Worm (Caenorhabditis elegans) whole organism, L2 larva: ENCODE data around the gene hpr-9.

Experiments
- C34F6.9 ChIP-seq: fragments of 150-350 bp; optimal IDR thresholded peaks from 2 replicates; lab custom pipeline; 2014; ENCODE audit warnings: missing biosample characterization, missing genetic modification characterization
- F13H6.1 ChIP-seq: sonication (generic microtip); optimal IDR thresholded peaks from 2 replicates; lab custom pipeline; 2016; ENCODE audit warnings: missing genetic modification characterization, missing compliant biosample characterization
- R02D3.7 ChIP-seq: fragments of 150-350 bp; optimal IDR thresholded peaks from 2 replicates; lab custom pipeline; 2014; ENCODE audit warnings: missing biosample characterization, missing genetic modification characterization
- Y55F3AM.14 ChIP-seq: fragments of 200-800 bp; sonication (Bioruptor generic); optimal IDR thresholded peaks from 2 replicates; lab custom pipeline; 2018; ENCODE audit warnings: mild to moderate bottlenecking, missing genetic modification characterization, missing compliant biosample characterization
- alr-1 ChIP-seq: fragments of 150-350 bp; optimal IDR thresholded peaks from 2 replicates; lab custom pipeline; 2014; ENCODE audit warnings: missing biosample characterization, missing genetic modification characterization
- aly-2 ChIP-seq: fragments of 150-350 bp; optimal IDR thresholded peaks from 2 replicates; lab custom pipeline; 2014; ENCODE audit warnings: missing biosample characterization, missing genetic modification characterization
- ama-1 ChIP-seq: fragments of 150-350 bp; optimal IDR thresholded peaks from 2 replicates; lab custom pipeline; 2018; ENCODE audit warnings: inconsistent platforms
- blmp-1 ChIP-seq: sonication (generic microtip); optimal IDR thresholded peaks from 2 replicates; lab custom pipeline; 2017; ENCODE audit warnings: missing genetic modification characterization, mild to moderate bottlenecking, missing compliant biosample characterization, antibody characterized with exemption, moderate library complexity; ENCODE audit not compliant: insufficient read depth
- ceh-16 ChIP-seq: fragments of 150-350 bp; optimal IDR thresholded peaks from 2 replicates; lab custom pipeline; 2014; ENCODE audit warnings: missing biosample characterization, missing genetic modification characterization
- ceh-82 ChIP-seq: fragments of 150-350 bp; optimal IDR thresholded peaks from 2 replicates; lab custom pipeline; 2014; ENCODE audit warnings: missing biosample characterization, missing genetic modification characterization
- crh-2 ChIP-seq: sonication (generic microtip); optimal IDR thresholded peaks from 2 replicates; lab custom pipeline; 2017; ENCODE audit warnings: missing biosample characterization, missing genetic modification characterization
- dmd-4 ChIP-seq: sonication (generic microtip); optimal IDR thresholded peaks from 2 replicates; lab custom pipeline; 2017; ENCODE audit warnings: missing biosample characterization, missing genetic modification characterization
- egl-27 ChIP-seq: sonication (generic microtip); optimal IDR thresholded peaks from 3 replicates; lab custom pipeline; 2017; ENCODE audit warnings: missing biosample characterization, missing genetic modification reagents, missing genetic modification characterization
- elt-3 ChIP-seq: sonication (generic microtip); optimal IDR thresholded peaks from 2 replicates; lab custom pipeline; 2017; ENCODE audit warnings: missing biosample characterization, missing genetic modification characterization
- fos-1 ChIP-seq: fragments of 150-350 bp; optimal IDR thresholded peaks from 2 replicates; lab custom pipeline; 2014; ENCODE audit warnings: missing biosample characterization, missing genetic modification characterization
- gmeb-1 ChIP-seq: fragments of 150-350 bp; optimal IDR thresholded peaks from 2 replicates; lab custom pipeline; 2014; ENCODE audit warnings: missing biosample characterization, missing genetic modification characterization
- lin-11 ChIP-seq: fragments of 150-350 bp; sonication (generic microtip); optimal IDR thresholded peaks from 2 replicates; lab custom pipeline; 2014; ENCODE audit warnings: missing biosample characterization, missing genetic modification characterization, inconsistent platforms, mixed read lengths
- lin-13 ChIP-seq: fragments of 150-350 bp; optimal IDR thresholded peaks from 2 replicates; lab custom pipeline; 2014; ENCODE audit warnings: missing biosample characterization, missing genetic modification reagents, missing genetic modification characterization
- lin-39 ChIP-seq: fragments of 150-350 bp; optimal IDR thresholded peaks from 2 replicates; lab custom pipeline; 2014; ENCODE audit warnings: missing biosample characterization, missing genetic modification reagents, missing genetic modification characterization
- lsy-2 ChIP-seq, 2 experiments: fragments of 150-350 bp in 1 of 2; sonication (generic microtip) in 1 of 2; optimal IDR thresholded peaks; 2 replicates each; lab custom pipeline; 2014 to 2017; ENCODE audit warnings: missing biosample characterization in 2 of 2, missing genetic modification characterization in 2 of 2
- mab-5 ChIP-seq: fragments of 150-350 bp; optimal IDR thresholded peaks from 2 replicates; lab custom pipeline; 2014; ENCODE audit warnings: missing biosample characterization, missing genetic modification characterization
- mbf-1 ChIP-seq: sonication (generic microtip); optimal IDR thresholded peaks from 2 replicates; lab custom pipeline; 2017; ENCODE audit warnings: missing biosample characterization, missing genetic modification characterization
- mdl-1 ChIP-seq, 2 experiments: fragments of 150-350 bp in 1 of 2; sonication (generic microtip) in 1 of 2; optimal IDR thresholded peaks; 2 replicates each; lab custom pipeline; 2017; ENCODE audit warnings: missing biosample characterization in 2 of 2, missing genetic modification characterization in 2 of 2
- nhr-10 ChIP-seq: sonication (generic microtip); optimal IDR thresholded peaks from 2 replicates; lab custom pipeline; 2017; ENCODE audit warnings: missing biosample characterization, missing genetic modification characterization
- nhr-11 ChIP-seq: fragments of 150-350 bp; optimal IDR thresholded peaks from 2 replicates; lab custom pipeline; 2014; ENCODE audit warnings: missing biosample characterization, missing genetic modification characterization
- nhr-129 ChIP-seq: fragments of 150-350 bp; optimal IDR thresholded peaks from 2 replicates; lab custom pipeline; 2014; ENCODE audit warnings: missing biosample characterization, missing genetic modification characterization
- nhr-21 ChIP-seq: fragments of 150-350 bp; optimal IDR thresholded peaks from 2 replicates; lab custom pipeline; 2014; ENCODE audit warnings: missing biosample characterization, missing genetic modification characterization
- nhr-23 ChIP-seq: fragments of 150-350 bp; optimal IDR thresholded peaks from 2 replicates; lab custom pipeline; 2014; ENCODE audit warnings: missing biosample characterization, missing genetic modification reagents, missing genetic modification characterization
- nhr-237 ChIP-seq: fragments of 150-350 bp; optimal IDR thresholded peaks from 2 replicates; lab custom pipeline; 2014; ENCODE audit warnings: missing biosample characterization, missing genetic modification characterization
- nhr-25 ChIP-seq: fragments of 150-350 bp; sonication (generic microtip); optimal IDR thresholded peaks from 3 replicates; lab custom pipeline; 2014; ENCODE audit warnings: missing biosample characterization, missing genetic modification characterization
- nhr-6 ChIP-seq: fragments of 150-350 bp; optimal IDR thresholded peaks from 2 replicates; lab custom pipeline; 2014; ENCODE audit warnings: missing biosample characterization, missing genetic modification characterization
- nhr-77 ChIP-seq: fragments of 150-350 bp; optimal IDR thresholded peaks from 2 replicates; lab custom pipeline; 2014; ENCODE audit warnings: missing biosample characterization, missing genetic modification characterization
- peb-1 ChIP-seq: fragments of 150-350 bp; optimal IDR thresholded peaks from 2 replicates; lab custom pipeline; 2014; ENCODE audit warnings: missing biosample characterization, missing genetic modification characterization
- skn-1 ChIP-seq: sonication (generic microtip); optimal IDR thresholded peaks from 2 replicates; lab custom pipeline; 2017; ENCODE audit warnings: missing biosample characterization, missing genetic modification characterization
- sma-3 ChIP-seq: sonication (generic microtip); optimal IDR thresholded peaks from 2 replicates; lab custom pipeline; 2016; ENCODE audit warnings: missing genetic modification reagents, missing genetic modification characterization, missing compliant biosample characterization
- sma-9 ChIP-seq, 2 experiments: fragments of 150-350 bp in 1 of 2; sonication (generic microtip) in 1 of 2; optimal IDR thresholded peaks; 2 replicates each; lab custom pipeline; 2014 to 2016; ENCODE audit warnings: missing genetic modification characterization in 2 of 2, mild to moderate bottlenecking in 1 of 2, missing biosample characterization in 1 of 2, missing compliant biosample characterization in 1 of 2, missing genetic modification reagents in 1 of 2, moderate library complexity in 1 of 2
- unc-62 ChIP-seq: fragments of 150-350 bp; optimal IDR thresholded peaks from 2 replicates; lab custom pipeline; 2014; ENCODE audit warnings: missing biosample characterization, missing genetic modification reagents, missing genetic modification characterization
- zag-1 ChIP-seq: fragments of 150-350 bp; optimal IDR thresholded peaks from 2 replicates; lab custom pipeline; 2014; ENCODE audit warnings: missing biosample characterization, missing genetic modification characterization
- ztf-1 ChIP-seq: fragments of 200-800 bp; sonication (Bioruptor generic); conservative IDR thresholded peaks from 2 replicates; pipeline ENCODE4 v1.3.6; 2022; ENCODE audit warnings: missing genetic modification characterization, missing compliant biosample characterization
- ztf-4 ChIP-seq: fragments of 150-350 bp; optimal IDR thresholded peaks from 2 replicates; lab custom pipeline; 2014; ENCODE audit warnings: missing biosample characterization, missing genetic modification characterization

hpr-9 gene

DNA sequence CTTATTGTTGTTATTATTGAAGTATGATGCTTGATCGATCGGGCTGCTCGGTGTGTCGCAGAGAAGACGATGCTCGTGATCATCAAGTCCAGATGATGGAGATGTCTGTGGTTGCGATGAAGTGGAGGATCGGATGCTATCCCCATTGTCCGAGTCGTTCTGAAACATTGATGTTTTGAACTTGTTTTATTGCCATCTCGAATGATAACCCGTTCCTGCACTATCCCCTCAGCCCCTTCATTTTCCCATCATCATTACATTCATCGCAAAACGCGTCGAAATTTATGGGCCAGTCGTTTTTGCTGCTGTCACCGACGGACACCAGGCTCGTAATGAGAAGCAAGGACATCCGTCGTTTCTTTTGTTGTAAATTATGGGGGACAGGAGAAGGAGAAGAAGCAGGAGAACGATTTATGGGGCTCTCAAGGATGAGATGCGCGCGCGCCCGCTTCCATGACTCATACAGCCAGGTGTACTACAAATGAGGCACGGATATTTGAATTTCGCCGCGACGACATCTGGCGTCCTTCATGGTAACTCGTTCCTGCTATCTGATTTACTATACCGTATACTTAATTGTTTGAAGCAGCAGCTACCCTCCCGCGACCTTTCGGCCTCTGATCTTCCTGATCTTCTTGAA, 10.6 kb downstream of the hpr-9 start:
- TF ChIP-seq nhr-25 (peak; percentile 27), mab-5 (tag; lab: Kevin White, UChicago) (peak; percentile 51), sma-9 (GFP tag; optimal IDR thresholded peaks at IDR 0.05; lab: Kevin White, UChicago) (no peak), sma-9 (tag; optimal IDR thresholded peaks at IDR 0.05; lab: Kevin White, UChicago) (no peak)

DNA sequence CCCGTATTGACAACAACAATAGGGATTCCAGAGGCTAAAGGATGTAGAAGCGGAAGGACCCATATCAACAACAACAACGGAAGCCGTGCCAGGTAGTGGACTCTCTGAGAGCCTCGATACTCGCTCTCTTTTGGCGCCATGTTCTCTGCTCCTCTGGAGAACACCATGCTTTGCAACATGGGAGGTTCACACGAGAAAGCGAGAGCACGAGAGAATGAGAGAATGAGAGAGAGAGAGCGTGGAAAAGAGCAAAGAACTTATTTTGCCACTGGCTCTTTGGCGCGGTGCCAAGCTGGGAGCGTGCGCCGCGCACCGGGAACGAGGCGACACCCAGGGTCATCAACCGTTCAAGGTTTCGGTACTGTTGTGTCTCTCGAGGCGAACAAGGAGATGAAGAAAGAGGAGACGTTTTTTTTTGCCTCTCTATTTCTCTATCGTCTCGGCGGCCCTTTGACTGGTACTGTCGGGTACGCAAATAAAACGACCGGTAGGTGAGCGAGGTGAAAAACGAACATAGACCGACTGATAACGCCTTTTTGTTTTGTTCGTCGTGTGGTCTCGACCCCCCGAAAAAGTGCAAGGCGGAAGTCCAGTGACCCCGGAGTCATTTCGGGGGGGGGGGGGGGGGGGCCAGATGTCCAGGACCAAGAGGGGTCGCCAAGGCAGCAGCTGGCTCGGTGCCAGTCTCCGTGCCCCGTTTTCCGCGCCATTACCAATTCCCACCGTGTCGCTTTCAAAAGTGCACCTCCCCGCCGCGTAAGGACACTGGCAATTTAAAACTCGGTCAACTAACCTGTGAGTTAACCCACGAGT, 11.4 kb downstream of the hpr-9 start, which contains the start of gene Y39A1A.10:
Gene Y39A1A.10 (plus strand): TSS at position 139 of the 813 bp plus-strand sequence.
- TF ChIP-seq nhr-10 (tag; lab: Kevin White, UChicago) (no peak), crh-2 (tag; lab: Kevin White, UChicago) (peak; percentile 28), dmd-4 (tag; lab: Kevin White, UChicago) (no peak), sma-9 (GFP tag; optimal IDR thresholded peaks at IDR 0.05; lab: Kevin White, UChicago) (peak; percentile 61), sma-9 (tag; optimal IDR thresholded peaks at IDR 0.05; lab: Kevin White, UChicago) (no peak), nhr-11 (tag; lab: Kevin White, UChicago) (no peak), Y55F3AM.14 (no peak), peb-1 (tag; lab: Kevin White, UChicago) (no peak), C34F6.9 (tag; lab: Kevin White, UChicago) (peak; percentile 48), fos-1 (tag; lab: Kevin White, UChicago) (peak; percentile 28), aly-2 (tag; lab: Kevin White, UChicago) (no peak), lin-39 (tag; lab: Kevin White, UChicago) (no peak), ama-1 (lab: Kevin White, UChicago) (no peak), nhr-129 (tag; lab: Kevin White, UChicago) (peak; percentile 12), nhr-21 (tag; lab: Kevin White, UChicago) (no peak), skn-1 (tag; lab: Kevin White, UChicago) (no peak), gmeb-1 (no peak), nhr-6 (tag; lab: Kevin White, UChicago) (no peak), ztf-1 (no peak), mdl-1 (tag; optimal IDR thresholded peaks at IDR 0.05; lab: Kevin White, UChicago) (peak in 1 of 2 experiments; percentile 77), nhr-25 (peak; percentile 44), elt-3 (tag; lab: Kevin White, UChicago) (no peak), unc-62 (GFP tag; lab: Kevin White, UChicago) (no peak), nhr-77 (tag; lab: Kevin White, UChicago) (no peak), lsy-2 (tag; optimal IDR thresholded peaks at IDR 0.05; lab: Kevin White, UChicago) (peak in 1 of 2 experiments; percentile 54), sma-3 (GFP tag; lab: Kevin White, UChicago) (no peak), blmp-1 (no peak), lin-13 (GFP tag; lab: Kevin White, UChicago) (no peak), F13H6.1 (peak; percentile 44), lin-11 (peak; percentile 25), alr-1 (tag; lab: Kevin White, UChicago) (no peak), ztf-4 (tag; lab: Kevin White, UChicago) (no peak), R02D3.7 (tag; lab: Kevin White, UChicago) (no peak), egl-27 (tag; lab: Kevin White, UChicago) (no peak), ceh-16 (no peak)

DNA sequence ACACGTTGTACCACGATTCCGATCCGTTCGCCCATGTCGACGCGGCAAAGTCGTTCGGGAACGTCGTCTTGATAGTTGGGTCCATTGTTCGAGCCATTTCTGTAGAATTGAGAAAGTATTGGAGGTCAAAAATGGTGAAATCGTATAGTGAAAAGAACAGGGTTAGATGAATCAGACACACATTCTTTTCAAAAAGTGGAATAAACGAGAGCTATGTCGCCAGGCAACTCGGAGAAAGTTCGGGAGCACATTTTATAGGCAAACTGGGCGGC, 12.0 kb downstream of the hpr-9 start, which contains the start of gene Y39A1A.9:
Gene Y39A1A.9 (minus strand): TSS at position 99 of the 272 bp plus-strand sequence.
- TF ChIP-seq alr-1 (tag; lab: Kevin White, UChicago), result no peak
- TF ChIP-seq nhr-23, result no peak
- no peak for TF ChIP-seq elt-3 (tag; lab: Kevin White, UChicago)
- TF ChIP-seq mdl-1 (tag; optimal IDR thresholded peaks at IDR 0.05; lab: Kevin White, UChicago), result no peak
- TF ChIP-seq ceh-82 (tag; lab: Kevin White, UChicago), result no peak
- TF ChIP-seq nhr-11 (tag; lab: Kevin White, UChicago), result no peak
- no peak for TF ChIP-seq lin-11
- TF ChIP-seq lsy-2 (tag; optimal IDR thresholded peaks at IDR 0.05; lab: Kevin White, UChicago), result no peak
- TF ChIP-seq crh-2 (tag; lab: Kevin White, UChicago), result no peak
- TF ChIP-seq zag-1 (tag; lab: Kevin White, UChicago), result no peak
- TF ChIP-seq mbf-1 (tag; lab: Kevin White, UChicago), result no peak
- TF ChIP-seq nhr-237, result no peak
- TF ChIP-seq F13H6.1, result no peak
- TF ChIP-seq C34F6.9 (tag; lab: Kevin White, UChicago), result no peak
- TF ChIP-seq, all 48 proteins: peak for 0
